Fruit fly (Drosophila melanogaster): ENCODE data around the gene CG43210.

Gene CG43210

DNA sequence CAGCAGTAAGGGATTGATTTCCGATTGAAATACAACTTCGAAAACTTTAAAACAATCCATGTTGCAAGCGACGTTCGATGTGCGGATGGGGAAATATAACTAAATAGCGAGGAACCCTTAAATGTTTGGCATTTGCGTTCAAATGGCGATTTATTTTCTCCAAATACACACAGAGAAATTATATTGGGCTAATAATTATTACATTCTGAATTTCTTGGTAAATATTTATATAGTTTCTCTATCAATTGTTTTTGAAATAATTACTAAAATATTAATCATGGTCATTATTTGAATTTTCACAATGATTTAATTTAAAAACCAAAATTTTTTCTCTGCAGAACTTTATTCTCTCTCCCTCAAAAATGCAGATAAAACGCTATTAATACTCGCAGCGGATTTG lies at the start of gene CG43210, which contains the start of gene hemo:
TSS of gene CG43210 (minus strand) at position 101 of the 400 bp plus-strand sequence.
TSS of gene hemo (minus strand) at position 101 of the 400 bp plus-strand sequence.
- TF ChIP-seq CG17801 (GFP tag; optimal IDR thresholded peaks at IDR 0.05; ENCODE audit: partially characterized antibody) = no peak

DNA sequence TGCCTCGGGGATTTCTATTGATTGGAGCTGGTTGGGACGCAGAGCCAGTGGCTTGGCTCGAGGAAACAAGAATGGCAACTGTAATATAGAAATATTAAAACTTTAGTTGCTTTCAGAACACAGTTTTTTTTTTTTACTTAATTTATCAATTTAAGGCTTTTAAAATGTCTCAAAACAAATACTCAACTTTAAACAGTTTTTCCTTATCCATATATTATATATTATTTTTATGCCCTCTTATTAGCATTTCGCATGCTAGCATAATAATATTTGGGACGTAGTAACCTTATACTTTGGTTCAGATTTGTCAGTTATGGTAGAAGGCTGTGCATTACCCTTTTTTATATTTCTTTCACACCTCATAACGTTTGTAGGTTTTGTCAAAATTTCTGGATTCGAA lies 33.4 kb upstream of the CG43210 start, which contains the start of gene Tssk:
TSS of gene Tssk (plus strand) at position 301 of the 400 bp plus-strand sequence.
- no peak for TF ChIP-seq CG17801 (GFP tag; optimal IDR thresholded peaks at IDR 0.05; ENCODE audit: partially characterized antibody)

DNA sequence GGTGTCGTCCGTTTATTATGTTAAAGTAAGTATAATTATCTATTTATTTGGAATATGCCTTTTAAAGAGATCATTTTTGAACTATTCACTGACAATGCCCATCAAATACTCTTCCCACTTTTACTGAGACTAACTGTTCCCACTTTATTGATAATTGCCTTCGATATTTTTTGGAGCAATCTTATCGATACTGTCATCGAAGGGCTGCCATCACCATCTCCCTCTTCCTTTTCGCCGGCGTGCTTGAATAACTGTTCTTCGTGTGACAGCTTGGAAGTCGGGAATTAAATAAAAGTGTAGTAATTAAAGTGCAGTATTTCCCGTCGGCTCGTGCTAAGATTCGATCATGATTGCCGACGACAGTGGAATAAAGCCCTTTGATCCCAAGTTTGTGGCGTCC lies 25.8 kb upstream of the CG43210 start, which contains the start of gene qin:
TSS of gene qin (plus strand) at position 274 of the 400 bp plus-strand sequence.
- TF ChIP-seq CG17801 (GFP tag; optimal IDR thresholded peaks at IDR 0.05; ENCODE audit: partially characterized antibody) = no peak

DNA sequence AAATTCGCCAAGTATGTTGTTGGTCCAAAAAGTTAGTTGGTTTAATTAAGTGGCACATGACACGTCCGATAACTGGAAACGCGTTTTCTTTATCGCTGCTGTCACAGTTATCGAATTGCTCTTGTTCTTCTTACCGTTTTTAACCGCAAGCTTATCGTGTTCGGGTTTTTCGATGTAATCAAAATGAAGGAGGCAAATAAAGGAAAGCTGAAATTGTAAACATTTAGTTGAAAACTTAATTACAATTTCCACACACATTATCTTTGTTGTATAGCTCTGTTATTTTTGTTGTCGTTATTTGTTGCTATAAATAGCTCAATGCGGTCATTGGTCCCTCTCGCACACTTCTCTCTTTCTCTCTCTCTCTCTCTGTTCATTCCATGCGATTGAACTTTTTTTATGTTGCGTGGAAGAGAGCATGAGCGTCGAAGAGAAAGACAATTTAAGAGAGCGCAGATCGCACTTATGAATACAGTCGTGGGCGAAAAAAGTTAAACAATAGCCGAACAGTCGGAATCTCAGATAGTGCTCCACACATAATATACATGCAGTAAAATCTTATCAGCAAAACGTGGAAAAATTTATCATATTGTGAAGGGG lies 20.4 kb upstream of the CG43210 start:
- TF ChIP-seq CG17801 (GFP tag; optimal IDR thresholded peaks at IDR 0.05; ENCODE audit: partially characterized antibody) = peak; percentile 44

DNA sequence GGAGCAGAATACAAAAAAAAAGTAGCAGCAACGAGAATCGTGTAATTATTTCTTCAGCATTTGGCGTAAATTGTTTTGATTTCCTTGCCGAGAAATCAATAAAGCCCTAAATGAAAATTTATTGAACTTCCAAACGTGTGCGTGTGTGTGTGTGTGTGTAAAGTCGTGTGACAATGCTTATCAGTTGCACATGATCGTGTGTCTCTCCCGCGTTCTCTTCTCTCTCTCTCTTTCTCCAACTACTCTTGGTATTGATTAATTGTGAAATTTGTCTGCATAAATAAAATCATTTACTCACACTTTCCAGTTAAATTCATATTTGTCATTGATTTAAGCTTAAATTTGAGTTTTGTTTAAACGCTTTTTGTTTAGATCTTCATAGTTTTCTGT lies 19.6 kb upstream of the CG43210 start:
- no peak for TF ChIP-seq CG17801 (GFP tag; optimal IDR thresholded peaks at IDR 0.05; ENCODE audit: partially characterized antibody)

DNA sequence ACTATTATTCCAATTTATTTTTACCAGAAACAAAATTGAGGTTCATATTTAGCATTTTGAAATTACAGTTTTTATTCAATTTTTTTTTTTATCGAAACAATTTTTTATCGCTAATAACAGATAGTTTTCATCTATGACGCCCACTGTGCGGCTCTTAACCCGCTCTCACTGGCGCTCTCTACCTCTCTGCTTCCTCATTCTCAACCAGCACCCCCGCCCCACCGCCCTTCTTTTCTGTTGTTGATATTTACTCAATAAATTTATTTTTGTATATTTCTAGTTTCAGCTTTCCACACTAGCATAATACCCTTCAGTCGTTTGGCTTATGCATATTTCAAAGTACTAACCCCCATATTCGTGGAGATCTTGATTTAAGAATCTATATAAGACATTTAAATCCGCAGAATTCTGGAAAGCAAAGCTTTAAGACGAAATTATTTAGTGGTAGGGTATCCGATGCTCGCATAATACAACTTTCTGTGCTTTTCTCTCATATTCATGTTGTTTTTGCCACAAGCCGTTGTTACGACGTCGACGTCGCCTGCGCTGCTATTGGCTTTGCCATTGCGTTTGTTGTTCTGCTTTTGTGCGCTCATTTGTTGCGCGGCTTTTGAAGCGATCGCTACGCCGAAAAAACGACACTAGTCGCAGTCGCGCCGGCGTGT lies 19.0 kb upstream of the CG43210 start:
- peak; percentile 94 for TF ChIP-seq CG17801 (GFP tag; optimal IDR thresholded peaks at IDR 0.05; ENCODE audit: partially characterized antibody)

DNA sequence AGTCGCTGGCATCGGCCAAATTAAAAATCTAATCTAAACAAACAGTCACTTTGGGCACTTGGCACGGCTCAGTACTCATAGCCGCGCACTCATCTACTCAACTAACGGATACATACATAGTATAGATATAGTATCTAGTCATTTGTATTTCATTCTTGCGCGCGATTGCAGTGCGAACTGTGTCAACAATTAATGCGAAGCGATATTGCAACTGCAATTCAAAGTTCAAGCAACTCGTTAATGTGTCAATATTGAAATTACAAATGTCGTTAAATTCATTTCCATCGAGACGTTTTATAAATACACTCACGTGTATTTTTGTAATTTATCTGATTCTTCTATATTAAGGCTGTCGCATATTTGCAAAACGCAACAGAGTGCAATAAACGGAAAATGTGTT lies 17.3 kb upstream of the CG43210 start:
- no peak for TF ChIP-seq CG17801 (GFP tag; optimal IDR thresholded peaks at IDR 0.05; ENCODE audit: partially characterized antibody)

DNA sequence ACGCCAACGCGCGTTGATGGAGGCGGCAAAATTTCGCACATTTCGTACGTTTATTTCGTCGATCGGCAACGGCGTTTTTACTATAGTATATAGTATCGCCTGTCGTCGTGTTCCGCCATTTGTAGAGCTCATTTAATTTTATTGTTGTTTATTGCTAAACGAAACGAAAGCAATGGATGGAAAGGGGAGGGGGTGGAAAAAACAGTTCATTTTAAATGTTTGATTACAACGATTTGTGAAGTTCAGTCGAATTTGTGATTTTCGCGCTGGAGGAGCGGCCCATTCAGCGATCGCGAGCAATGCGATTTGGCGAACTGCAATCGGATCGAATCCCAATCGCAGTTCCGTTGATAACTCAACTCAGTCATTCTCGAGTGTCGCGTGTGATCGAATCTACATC lies 16.0 kb upstream of the CG43210 start:
- TF ChIP-seq CG17801 (GFP tag; optimal IDR thresholded peaks at IDR 0.05; ENCODE audit: partially characterized antibody) = no peak

DNA sequence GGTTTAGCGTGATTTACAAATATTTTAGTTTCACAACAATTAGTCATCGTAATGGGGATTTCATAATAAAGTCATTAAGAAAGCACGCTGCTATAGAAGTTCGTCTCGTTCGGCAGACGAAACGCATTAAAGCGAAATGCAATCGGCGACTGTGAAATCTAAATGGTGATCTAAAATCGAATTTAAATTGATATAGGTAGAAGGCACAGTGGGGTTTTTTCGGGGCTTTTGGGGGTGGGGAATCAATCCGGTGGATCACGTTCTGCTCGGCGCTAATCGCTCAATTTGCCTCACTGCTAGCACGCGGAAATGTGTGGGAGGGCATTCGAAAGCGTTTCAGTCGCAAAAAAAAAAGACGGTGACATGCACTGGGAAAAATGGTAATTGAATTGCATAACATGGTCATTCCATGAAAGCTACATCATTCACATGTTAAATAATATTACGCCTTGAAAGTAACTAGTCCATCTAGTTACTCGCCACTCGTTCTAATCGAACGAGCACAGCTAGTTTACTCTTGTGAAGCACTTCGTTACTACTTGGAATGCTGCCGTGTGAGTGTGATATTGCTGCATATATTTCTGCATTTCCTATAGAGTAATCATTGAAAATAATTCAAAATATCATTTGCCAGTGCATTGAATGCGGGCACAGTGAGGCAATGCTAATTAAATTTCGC lies 12.9 kb upstream of the CG43210 start:
- no peak for TF ChIP-seq CG17801 (GFP tag; optimal IDR thresholded peaks at IDR 0.05; ENCODE audit: partially characterized antibody)

DNA sequence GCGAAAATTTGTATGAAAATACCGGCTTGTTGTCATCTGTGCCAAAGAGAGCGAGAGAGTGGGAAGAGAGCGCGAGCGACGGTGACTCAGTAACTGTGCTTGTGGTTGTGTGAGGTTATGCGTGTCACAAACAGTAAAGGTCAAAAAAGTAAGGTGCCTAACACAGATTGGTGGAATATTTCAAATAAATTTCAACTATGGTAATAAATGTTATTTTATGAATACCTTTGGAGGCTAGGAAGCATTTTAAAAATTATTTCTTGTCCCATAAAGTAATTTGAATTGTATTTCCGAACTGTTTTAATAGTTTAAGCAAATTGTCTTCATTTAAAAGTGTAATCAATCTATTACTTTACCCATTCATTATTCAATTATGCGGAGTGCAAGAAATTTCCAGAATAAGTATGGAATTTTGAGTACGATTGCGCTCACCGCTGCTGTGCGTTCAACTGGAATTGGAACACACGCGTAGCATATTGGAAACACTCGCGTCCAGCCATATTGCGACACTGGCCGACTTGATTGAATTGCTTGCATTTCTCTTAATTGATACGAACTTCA lies 8.8 kb upstream of the CG43210 start:
- TF ChIP-seq CG17801 (GFP tag; optimal IDR thresholded peaks at IDR 0.05; ENCODE audit: partially characterized antibody) = peak; percentile 91

DNA sequence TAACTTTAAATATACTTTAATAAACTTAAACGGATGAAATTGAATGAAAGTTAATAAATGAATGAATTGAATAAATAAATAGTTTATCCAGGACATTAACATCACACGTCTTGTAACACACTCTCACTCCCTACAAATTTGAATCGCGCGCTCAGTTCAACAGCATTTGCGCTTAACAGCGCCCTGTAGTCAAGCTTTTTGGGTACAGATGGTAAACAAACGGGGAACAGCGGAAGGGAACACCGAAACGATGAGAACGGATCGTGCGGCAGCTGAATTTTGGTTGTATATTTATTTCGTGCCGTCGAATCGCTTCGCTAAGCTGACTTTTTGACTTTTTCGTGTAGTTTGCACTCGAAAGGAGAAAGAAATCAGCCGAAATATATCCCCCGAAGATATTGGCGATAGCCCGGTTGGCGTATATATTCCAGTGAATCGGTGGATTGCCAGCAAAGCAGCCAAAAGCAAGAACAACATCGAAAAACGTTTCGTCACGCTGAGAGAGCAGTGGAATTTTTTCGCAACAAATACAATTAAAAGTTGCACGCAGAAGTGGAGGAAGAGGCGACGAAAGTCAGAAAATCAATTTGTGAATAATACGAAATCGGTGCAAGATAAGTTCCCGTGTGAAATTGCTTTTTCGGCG lies 8.0 kb upstream of the CG43210 start, which contains the start of the genes CG7694 and fray:
TSS of gene CG7694 (plus strand) at position 247 of the 646 bp plus-strand sequence.
TSS of gene fray (plus strand) at position 247 of the 646 bp plus-strand sequence.
- no peak for TF ChIP-seq CG17801 (GFP tag; optimal IDR thresholded peaks at IDR 0.05; ENCODE audit: partially characterized antibody)

DNA sequence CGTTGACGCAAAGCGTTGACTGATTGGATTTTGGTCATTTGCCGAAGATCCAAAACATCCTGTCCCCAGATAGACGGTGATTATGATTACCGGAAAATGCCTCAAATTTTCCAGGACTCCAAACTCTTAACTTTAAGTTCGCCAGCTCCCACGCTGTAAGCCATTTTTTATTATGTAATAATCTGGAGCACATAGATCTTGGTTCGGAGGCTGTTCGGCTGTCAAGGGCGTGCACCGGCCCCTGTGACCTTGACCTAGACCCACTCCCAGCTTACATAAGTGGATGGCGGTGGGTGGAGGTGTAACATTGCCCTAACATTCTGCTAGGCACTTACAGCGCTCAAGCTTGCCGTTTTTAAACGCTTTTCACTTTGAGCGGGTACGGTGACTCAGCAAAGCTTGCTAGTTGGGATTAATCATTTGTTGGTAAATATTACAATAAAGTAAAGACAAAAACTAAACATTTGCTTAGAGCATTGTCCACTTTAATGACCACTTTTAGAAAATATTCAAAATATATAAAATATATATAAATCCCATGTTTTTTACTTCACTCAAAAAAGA lies 7.3 kb upstream of the CG43210 start:
- TF ChIP-seq CG17801 (GFP tag; optimal IDR thresholded peaks at IDR 0.05; ENCODE audit: partially characterized antibody) = no peak

DNA sequence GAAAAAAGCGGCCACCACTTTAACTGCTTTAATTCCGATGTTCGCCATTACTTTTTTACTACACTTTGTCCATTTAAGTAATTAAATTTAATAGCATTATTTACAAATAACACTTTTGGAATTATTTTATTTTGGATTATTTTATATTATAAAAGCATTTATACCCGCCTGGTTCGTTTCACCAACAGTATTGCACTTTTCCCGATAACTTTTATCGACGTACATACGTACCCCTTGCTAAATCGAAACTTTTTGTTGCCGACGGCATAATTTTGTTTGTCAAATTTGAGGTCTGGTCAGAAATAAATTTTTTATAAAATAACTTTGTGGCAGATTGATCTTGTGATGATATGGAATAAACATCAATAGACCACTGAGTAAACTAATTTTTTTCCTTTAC lies 5.4 kb downstream of the CG43210 start, which contains the start of gene CG7691:
TSS of gene CG7691 (plus strand) at position 301 of the 400 bp plus-strand sequence.
- no peak for TF ChIP-seq CG17801 (GFP tag; optimal IDR thresholded peaks at IDR 0.05; ENCODE audit: partially characterized antibody)

DNA sequence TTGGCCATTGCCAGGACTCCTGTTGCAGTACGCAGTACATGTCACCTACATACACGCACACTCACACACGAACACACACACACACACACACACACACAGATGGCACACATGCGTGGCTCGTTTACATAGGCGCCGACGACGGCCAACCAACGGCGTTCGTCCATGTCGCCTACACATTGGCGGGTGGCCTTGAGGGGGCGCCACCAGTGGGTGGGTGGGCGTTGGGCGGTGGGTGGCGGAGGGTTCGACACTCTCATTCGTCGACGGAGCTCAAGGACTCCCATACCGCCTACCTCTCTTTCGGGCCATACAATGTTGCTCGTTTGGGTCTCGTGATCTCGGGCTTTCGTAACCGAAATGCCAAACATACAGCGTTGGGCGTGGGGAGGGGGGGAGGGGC lies 16.2 kb downstream of the CG43210 start:
- no peak for TF ChIP-seq CG17801 (GFP tag; optimal IDR thresholded peaks at IDR 0.05; ENCODE audit: partially characterized antibody)
